Fruit fly (Drosophila melanogaster): ENCODE measurements around the gene Cpsf6.

The Cpsf6 gene

DNA sequence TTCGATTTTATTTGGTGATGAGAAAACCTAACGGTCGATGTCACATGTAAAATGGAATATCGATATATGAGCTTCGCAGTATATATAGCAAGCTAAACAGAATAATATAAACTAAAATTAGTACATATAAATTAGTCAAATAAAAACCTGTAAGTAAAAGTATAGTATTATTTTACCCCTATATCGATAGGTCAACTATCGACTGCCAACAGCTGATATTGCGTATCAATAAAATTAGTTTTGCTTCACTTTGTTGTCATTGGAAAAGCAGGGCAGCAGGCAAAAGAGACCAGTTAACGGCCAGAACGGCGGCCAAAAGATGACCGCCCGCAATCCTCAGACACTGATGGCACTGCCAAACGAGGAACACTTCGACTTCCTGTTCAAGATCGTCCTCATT, 18.4 kb downstream of the Cpsf6 start, which contains the start of gene Rab19 (continued):
- peak; percentile 84; the same call in 1 of the 4 replicates for TF ChIP-seq chinmo (GFP tag; IDR thresholded peaks at IDR 0.05; ENCODE audit: partially characterized antibody)
- peak; percentile 91 for TF ChIP-seq zen2 (GFP tag; IDR thresholded peaks at IDR 0.05; ENCODE audit: partially characterized antibody)
- peak; percentile 95 for TF ChIP-seq CG34224 (GFP tag; IDR thresholded peaks at IDR 0.05; ENCODE audit: partially characterized antibody)
- peak; percentile 89 for TF ChIP-seq HLH4C (GFP tag; IDR thresholded peaks at IDR 0.05; ENCODE audit: partially characterized antibody)
- peak; percentile 87 for TF ChIP-seq bbx (GFP tag; IDR thresholded peaks at IDR 0.05; ENCODE audit: partially characterized antibody)
- peak; percentile 79 for TF ChIP-seq amos (GFP tag; IDR thresholded peaks at IDR 0.05; ENCODE audit: partially characterized antibody)
- peak in 1 of 2 experiments; percentile 100 for TF ChIP-seq Hr78 (GFP tag; optimal IDR thresholded peaks at IDR 0.05)
- peak; percentile 87 for TF ChIP-seq hbn (GFP tag; IDR thresholded peaks at IDR 0.05; ENCODE audit: partially characterized antibody)
- no peak for TF ChIP-seq CG13296 (GFP tag; optimal IDR thresholded peaks at IDR 0.05)
- peak; percentile 15 for TF ChIP-seq CG4617 (GFP tag; optimal IDR thresholded peaks at IDR 0.05; ENCODE audit: borderline replicate concordance)

DNA sequence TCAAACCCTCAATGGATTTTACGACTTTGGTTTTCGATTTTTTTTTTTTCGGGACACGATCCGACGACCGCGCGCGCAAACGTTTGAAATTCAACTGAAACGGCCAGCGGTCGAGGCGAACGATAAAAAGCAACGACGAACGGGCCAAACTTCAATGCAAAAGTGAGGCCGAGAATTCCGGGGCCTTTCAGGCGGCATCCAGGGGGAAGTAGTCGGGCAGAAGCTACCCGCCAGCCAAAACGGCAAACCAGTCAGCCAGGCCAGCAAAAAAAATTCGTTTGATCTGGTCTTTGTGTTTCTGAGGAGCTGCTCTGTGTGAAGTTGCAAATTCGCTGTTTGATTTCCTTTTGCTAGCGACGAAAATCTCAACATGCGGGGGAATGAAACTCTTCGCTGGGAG, 20.1 kb downstream of the Cpsf6 start, which contains the start of gene CG7201:
TSS of gene CG7201 (minus strand) at position 101 of the 400 bp plus-strand sequence.
- no peak for TF ChIP-seq ems (GFP tag; optimal IDR thresholded peaks at IDR 0.05)
- no peak for TF ChIP-seq CG7839 (tag; optimal IDR thresholded peaks at IDR 0.05)

DNA sequence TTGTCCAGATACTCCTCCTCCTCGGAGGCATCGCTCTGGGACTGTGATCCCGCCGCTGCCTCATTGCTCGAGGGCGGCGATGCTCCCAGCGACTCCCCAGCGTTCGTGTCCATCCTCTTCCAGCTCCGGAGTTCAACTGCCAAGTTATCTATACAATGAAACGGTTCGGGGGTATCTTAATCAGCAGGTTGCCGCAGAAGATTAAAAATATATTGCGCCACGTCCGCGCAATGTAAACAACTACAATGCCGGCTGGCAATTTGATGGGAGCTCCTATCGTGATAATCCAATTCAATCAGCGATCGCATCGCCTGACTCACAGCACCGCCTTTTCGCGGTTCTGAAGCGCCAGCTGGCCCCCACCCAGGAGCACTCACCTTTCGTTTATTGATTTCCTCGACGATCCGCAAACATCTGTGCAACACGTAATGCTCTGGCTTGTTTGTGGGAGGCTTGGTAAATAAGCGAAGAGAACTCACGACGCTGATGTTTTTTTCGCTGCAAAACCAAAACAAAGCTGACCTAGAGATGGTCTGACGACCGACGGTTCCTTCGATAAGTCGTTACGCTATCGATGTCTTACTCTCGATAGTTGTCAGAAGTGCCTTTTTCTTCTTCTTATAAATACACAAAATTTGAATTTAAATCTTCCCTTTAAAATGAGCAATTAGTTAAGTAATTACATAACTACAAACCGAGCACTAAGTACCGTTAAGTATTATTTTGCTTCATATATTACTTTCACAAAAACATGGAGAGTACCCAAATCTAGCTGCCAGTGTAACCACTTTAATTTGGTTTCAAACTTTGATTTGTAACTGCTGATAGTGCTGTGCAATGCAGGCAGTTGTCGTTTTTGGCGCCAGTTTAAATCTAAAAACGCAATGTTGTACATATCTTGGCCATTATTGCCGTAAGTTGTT, 25.7 kb downstream of the Cpsf6 start, which contains the start of gene cert:
TSS of gene cert (minus strand) at position 535 of the 923 bp plus-strand sequence.
- TF ChIP-seq CG4854 (GFP tag; optimal IDR thresholded peaks at IDR 0.05) (peak; percentile 31), Hr78 (GFP tag; optimal IDR thresholded peaks at IDR 0.05) (peak in 1 of 2 experiments; percentile 76), h (optimal IDR thresholded peaks at IDR 0.05) (no peak), Myb (GFP tag; optimal IDR thresholded peaks at IDR 0.05) (peak; percentile 96), ttk (GFP tag; IDR thresholded peaks at IDR 0.05) (no peak), CG17359 (tag; optimal IDR thresholded peaks at IDR 0.05) (no peak), CoRest (tag; optimal IDR thresholded peaks at IDR 0.05) (peak; percentile 33), CG17385 (GFP tag; optimal IDR thresholded peaks at IDR 0.05) (peak; percentile 96), CG5953 (GFP tag; IDR thresholded peaks at IDR 0.05) (no peak), chinmo (GFP tag; IDR thresholded peaks at IDR 0.05; ENCODE audit: partially characterized antibody) (peak; percentile 62; the same call in 1 of the 4 replicates), maf-S (GFP tag; optimal IDR thresholded peaks at IDR 0.05) (peak; percentile 12), zen (tag; optimal IDR thresholded peaks at IDR 0.05) (peak; percentile 29), phol (tag; optimal IDR thresholded peaks at IDR 0.05) (peak; percentile 57), CG3995 (GFP tag; optimal IDR thresholded peaks at IDR 0.05) (peak; percentile 37), MBD-R2 (GFP tag; IDR thresholded peaks at IDR 0.05) (peak; percentile 71), fd64A (GFP tag; optimal IDR thresholded peaks at IDR 0.05) (no peak), ind (GFP tag; optimal IDR thresholded peaks at IDR 0.05) (peak; percentile 10), Hand (GFP tag; optimal IDR thresholded peaks at IDR 0.05) (peak; percentile 18), vnd (GFP tag; IDR thresholded peaks at IDR 0.05; ENCODE audit: partially characterized antibody) (peak; percentile 90), BEAF-32 (GFP tag; optimal IDR thresholded peaks at IDR 0.05) (peak; percentile 93), ci (GFP tag; IDR thresholded peaks at IDR 0.05) (no peak), Max (GFP tag; optimal IDR thresholded peaks at IDR 0.05) (peak; percentile 25), Bdp1 (GFP tag; optimal IDR thresholded peaks at IDR 0.05) (peak; percentile 52), bab2 (GFP tag; optimal IDR thresholded peaks at IDR 0.05) (peak; percentile 35), CG10959 (GFP tag; IDR thresholded peaks at IDR 0.05) (no peak), Awh (GFP tag; IDR thresholded peaks at IDR 0.05) (0 out of 2 replicates have a peak, but pooled peaks have one; percentile 25), org-1 (GFP tag; optimal IDR thresholded peaks at IDR 0.05) (no peak), CG10654 (GFP tag; optimal IDR thresholded peaks at IDR 0.05) (no peak), CG6654 (GFP tag; optimal IDR thresholded peaks at IDR 0.05) (no peak), HHEX (GFP tag; optimal IDR thresholded peaks at IDR 0.05) (no peak), vfl (GFP tag; optimal IDR thresholded peaks at IDR 0.05) (no peak), CG14965 (GFP tag; optimal IDR thresholded peaks at IDR 0.05; ENCODE audit: borderline replicate concordance) (no peak), Lim3 (GFP tag; IDR thresholded peaks at IDR 0.05) (no peak), dysf (GFP tag; IDR thresholded peaks at IDR 0.05) (no peak)

Measured in whole organism, embryonic.